Worm (Caenorhabditis elegans): ENCODE results near the gene F21C10.10.

DNA sequence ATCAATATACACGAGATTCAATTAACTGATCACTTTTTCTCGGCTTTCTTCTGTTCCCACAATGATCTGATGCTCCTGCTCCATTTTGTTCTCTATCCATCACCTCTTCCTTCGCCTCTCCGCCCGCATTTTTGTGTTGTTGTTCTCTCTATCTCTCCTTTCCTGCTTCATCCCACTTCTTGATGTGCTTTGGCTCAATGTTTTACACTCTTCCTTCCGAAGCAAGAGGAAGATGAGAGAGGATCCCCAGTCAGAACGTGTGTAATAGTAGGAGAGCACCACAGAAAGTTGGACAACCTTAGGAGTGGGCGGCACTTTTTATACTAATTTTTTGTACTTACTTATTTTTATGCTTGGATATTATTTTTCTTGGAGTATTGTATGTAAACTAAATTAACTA is 15.9 kb downstream of the F21C10.10 start:
- TF ChIP-seq him-1 (tag; optimal IDR thresholded peaks at IDR 0.05) (no peak), dao-5 (tag; optimal IDR thresholded peaks at IDR 0.05) (no peak), W03F9.2 (tag; optimal IDR thresholded peaks at IDR 0.05) (no peak)

Measured in whole organism, L4/young adult.